Fruit fly (Drosophila melanogaster) whole organism, embryonic: ENCODE measurements around the gene CG7512.

Source experiments
- CG11456 ChIP-seq: fragments of 200-800 bp; sonication (Bioruptor generic); IDR thresholded peaks from 3 replicates; pipeline ENCODE4 v1.3.6; 2022; ENCODE audit warnings: missing biosample characterization, missing genetic modification characterization
- CG12659 ChIP-seq: fragments of 200-800 bp; sonication (Bioruptor generic); optimal IDR thresholded peaks from 3 replicates; lab custom pipeline; 2017; ENCODE audit warnings: mild to moderate bottlenecking, missing biosample characterization, missing genetic modification reagents, missing genetic modification characterization
- CG12942 ChIP-seq: fragments of 200-800 bp; sonication (Bioruptor generic); optimal IDR thresholded peaks from 3 replicates; lab custom pipeline; 2016; ENCODE audit warnings: missing biosample characterization, missing genetic modification characterization
- CG13296 ChIP-seq: fragments of 200-800 bp; sonication (Bioruptor generic); optimal IDR thresholded peaks from 3 replicates; lab custom pipeline; 2018; ENCODE audit warnings: missing biosample characterization, mild to moderate bottlenecking, missing genetic modification characterization
- CG1529 ChIP-seq: fragments of 200-800 bp; sonication (Bioruptor generic); optimal IDR thresholded peaks from 3 replicates; lab custom pipeline; 2018; ENCODE audit warnings: missing biosample characterization, missing genetic modification characterization
- CG15601 ChIP-seq: fragments of 200-800 bp; sonication (Bioruptor generic); optimal IDR thresholded peaks from 3 replicates; lab custom pipeline; 2019; ENCODE audit warnings: missing biosample characterization, mild to moderate bottlenecking, missing genetic modification characterization, moderate library complexity
- CG17385 ChIP-seq: fragments of 200-800 bp; sonication (Bioruptor generic); optimal IDR thresholded peaks from 3 replicates; lab custom pipeline; 2018; ENCODE audit warnings: missing biosample characterization, mild to moderate bottlenecking, missing genetic modification characterization
- CG18262 ChIP-seq: fragments of 200-800 bp; optimal IDR thresholded peaks from 3 replicates; lab custom pipeline; 2019; ENCODE audit warnings: missing biosample characterization, mild to moderate bottlenecking, missing genetic modification characterization, moderate library complexity
- CG18619 ChIP-seq: fragments of 200-800 bp; sonication (Bioruptor generic); optimal IDR thresholded peaks from 3 replicates; lab custom pipeline; 2017; ENCODE audit warnings: missing biosample characterization, mild to moderate bottlenecking, missing genetic modification characterization
- CG3281 ChIP-seq: fragments of 200-800 bp; sonication (Bioruptor generic); optimal IDR thresholded peaks from 3 replicates; lab custom pipeline; 2017; ENCODE audit warnings: missing biosample characterization, mild to moderate bottlenecking, missing genetic modification characterization
- CG33557 ChIP-seq: fragments of 200-800 bp; sonication (Bioruptor generic); optimal IDR thresholded peaks from 2 replicates; lab custom pipeline; 2019; ENCODE audit warnings: missing biosample characterization, mild to moderate bottlenecking, missing genetic modification characterization, moderate library complexity
- CG3407 ChIP-seq: fragments of 200-800 bp; sonication (Bioruptor generic); optimal IDR thresholded peaks from 2 replicates; lab custom pipeline; 2018; ENCODE audit warnings: missing biosample characterization, mild to moderate bottlenecking, missing genetic modification characterization
- CG4854 ChIP-seq: fragments of 200-800 bp; sonication (Bioruptor generic); optimal IDR thresholded peaks from 2 replicates; lab custom pipeline; 2016; ENCODE audit warnings: missing biosample characterization, missing genetic modification characterization, inconsistent platforms
- CG6813 ChIP-seq: fragments of 200-800 bp; sonication (Bioruptor generic); optimal IDR thresholded peaks from 2 replicates; lab custom pipeline; 2017; ENCODE audit warnings: missing biosample characterization, missing genetic modification characterization, mild to moderate bottlenecking, moderate library complexity, missing genetic modification reagents
- CG9817 ChIP-seq: fragments of 200-800 bp; sonication (Bioruptor generic); optimal IDR thresholded peaks from 2 replicates; lab custom pipeline; 2018; ENCODE audit warnings: missing biosample characterization, mild to moderate bottlenecking, missing genetic modification characterization, moderate library complexity
- CHES-1-like ChIP-seq: fragments of 200-800 bp; sonication (Bioruptor generic); optimal IDR thresholded peaks from 2 replicates; lab custom pipeline; 2016; ENCODE audit warnings: missing biosample characterization, missing genetic modification characterization
- CoRest ChIP-seq: fragments of 200-800 bp; sonication (Bioruptor generic); optimal IDR thresholded peaks from 3 replicates; lab custom pipeline; 2018; ENCODE audit warnings: missing biosample characterization, mild to moderate bottlenecking, missing genetic modification characterization, moderate library complexity
- E2f2 ChIP-seq: fragments of 200-800 bp; sonication (Bioruptor generic); IDR thresholded peaks from 2 replicates; pipeline ENCODE4 v1.3.6; 2022; ENCODE audit warnings: missing biosample characterization, missing genetic modification characterization
- Ets65A ChIP-seq: fragments of 200-800 bp; sonication (Bioruptor generic); peaks from one replicate; lab custom pipeline; 2016; ENCODE audit warnings: missing biosample characterization, missing genetic modification characterization
- HLHmδ ChIP-seq: fragments of 200-800 bp; sonication (Bioruptor generic); optimal IDR thresholded peaks from 2 replicates; lab custom pipeline; 2018; ENCODE audit warnings: missing biosample characterization, mild to moderate bottlenecking, missing genetic modification characterization, moderate library complexity
- Jarid2 ChIP-seq: fragments of 200-800 bp; sonication (Bioruptor generic); optimal IDR thresholded peaks from 3 replicates; lab custom pipeline; 2017; ENCODE audit warnings: mild to moderate bottlenecking, missing biosample characterization, missing genetic modification reagents, missing genetic modification characterization
- MTF-1 ChIP-seq: fragments of 200-800 bp; sonication (Bioruptor generic); optimal IDR thresholded peaks from 2 replicates; lab custom pipeline; 2018; ENCODE audit warnings: missing biosample characterization, mild to moderate bottlenecking, missing genetic modification characterization, borderline replicate concordance
- Meics ChIP-seq: fragments of 200-800 bp; sonication (Bioruptor generic); optimal IDR thresholded peaks from 2 replicates; lab custom pipeline; 2017; ENCODE audit warnings: missing biosample characterization, mild to moderate bottlenecking, missing genetic modification characterization
- Nf-YC ChIP-seq: fragments of 200-800 bp; optimal IDR thresholded peaks from 3 replicates; lab custom pipeline; 2019; ENCODE audit warnings: missing biosample characterization, mild to moderate bottlenecking, missing genetic modification characterization, moderate library complexity
- Trl ChIP-seq, 3 experiments: fragments of >200 bp in 2 of 3; fragments of 200-800 bp in 1 of 3; sonication (Bioruptor generic) in 1 of 3; optimal IDR thresholded peaks; 2 replicates in 1 of 3; 3 replicates in 2 of 3; lab custom pipeline; 2016 to 2017; ENCODE audit warnings: missing biosample characterization in 1 of 3, missing genetic modification characterization in 1 of 3
- Xrp1 ChIP-seq: fragments of 200-800 bp; sonication (Bioruptor generic); IDR thresholded peaks from 2 replicates; pipeline ENCODE4 v1.3.6; 2022; ENCODE audit warnings: missing biosample characterization, missing genetic modification characterization
- bab2 ChIP-seq: fragments of 200-800 bp; sonication (Bioruptor generic); optimal IDR thresholded peaks from 2 replicates; lab custom pipeline; 2016; ENCODE audit warnings: missing biosample characterization, missing genetic modification characterization
- bsh ChIP-seq, 2 experiments: fragments of 200-800 bp; sonication (Bioruptor generic); optimal IDR thresholded peaks; 2 replicates each; lab custom pipeline; 2017 to 2018; ENCODE audit warnings: mild to moderate bottlenecking in 2 of 2, missing biosample characterization in 2 of 2, missing genetic modification characterization in 2 of 2, moderate library complexity in 1 of 2
- cato ChIP-seq: fragments of 200-800 bp; sonication (Bioruptor generic); optimal IDR thresholded peaks from 2 replicates; lab custom pipeline; 2016; ENCODE audit warnings: missing biosample characterization, missing genetic modification characterization, borderline replicate concordance
- caup ChIP-seq: fragments of 200-800 bp; sonication (Bioruptor generic); optimal IDR thresholded peaks from 3 replicates; lab custom pipeline; 2017; ENCODE audit warnings: missing biosample characterization, mild to moderate bottlenecking, missing genetic modification characterization, moderate library complexity; ENCODE audit not compliant: severe bottlenecking
- chm ChIP-seq: fragments of 200-800 bp; sonication (Bioruptor generic); IDR thresholded peaks from 2 replicates; pipeline ENCODE4 v1.3.6; 2022; ENCODE audit warnings: missing biosample characterization, missing genetic modification characterization
- ci ChIP-seq: fragments of 200-800 bp; sonication (Bioruptor generic); IDR thresholded peaks from 3 replicates; pipeline ENCODE4 v1.3.6; 2022; ENCODE audit warnings: missing biosample characterization, missing genetic modification characterization
- cwo ChIP-seq: fragments of 200-800 bp; sonication (Bioruptor generic); optimal IDR thresholded peaks from 3 replicates; lab custom pipeline; 2017; ENCODE audit warnings: missing biosample characterization, missing genetic modification characterization, mild to moderate bottlenecking, moderate library complexity, missing genetic modification reagents
- dmrt11E ChIP-seq: fragments of 200-800 bp; sonication (Bioruptor generic); optimal IDR thresholded peaks from 3 replicates; lab custom pipeline; 2018; ENCODE audit warnings: missing biosample characterization, mild to moderate bottlenecking, missing genetic modification characterization, moderate library complexity
- eve ChIP-seq, 2 experiments: fragments of >200 bp; optimal IDR thresholded peaks; 2 replicates each; lab custom pipeline; 2017; ENCODE audit warnings: missing biosample characterization in 2 of 2, missing genetic modification characterization in 2 of 2
- fd3F ChIP-seq: fragments of 200-800 bp; sonication (Bioruptor generic); optimal IDR thresholded peaks from 2 replicates; lab custom pipeline; 2018; ENCODE audit warnings: missing biosample characterization, mild to moderate bottlenecking, missing genetic modification characterization, moderate library complexity
- fu2 ChIP-seq: fragments of 200-800 bp; sonication (Bioruptor generic); optimal IDR thresholded peaks from 2 replicates; lab custom pipeline; 2016; ENCODE audit warnings: missing biosample characterization, missing genetic modification characterization
- gcm ChIP-seq: fragments of 200-800 bp; sonication (Bioruptor generic); optimal IDR thresholded peaks from 2 replicates; lab custom pipeline; 2019; ENCODE audit warnings: missing biosample characterization, mild to moderate bottlenecking, missing genetic modification characterization, moderate library complexity
- grau ChIP-seq: fragments of 200-800 bp; optimal IDR thresholded peaks from 3 replicates; lab custom pipeline; 2019; ENCODE audit warnings: missing biosample characterization, mild to moderate bottlenecking, missing genetic modification characterization, moderate library complexity
- gsb-n ChIP-seq: fragments of 200-800 bp; sonication (Bioruptor generic); optimal IDR thresholded peaks from 3 replicates; lab custom pipeline; 2018; ENCODE audit warnings: missing biosample characterization, mild to moderate bottlenecking, missing genetic modification characterization
- lab ChIP-seq: fragments of 200-800 bp; sonication (Bioruptor generic); optimal IDR thresholded peaks from 3 replicates; lab custom pipeline; 2017; ENCODE audit warnings: missing biosample characterization, missing genetic modification characterization, mild to moderate bottlenecking, moderate library complexity, missing genetic modification reagents
- lola ChIP-seq, 3 experiments: fragments of >200 bp in 2 of 3; fragments of 200-800 bp in 1 of 3; sonication (Bioruptor generic) in 1 of 3; optimal IDR thresholded peaks; 2 replicates each; lab custom pipeline; 2017 to 2019; ENCODE audit warnings: missing biosample characterization in 3 of 3, missing genetic modification characterization in 3 of 3, mild to moderate bottlenecking in 1 of 3, moderate library complexity in 1 of 3
- mam ChIP-seq: fragments of 200-800 bp; sonication (Bioruptor generic); optimal IDR thresholded peaks from 3 replicates; lab custom pipeline; 2016; ENCODE audit warnings: missing biosample characterization, missing genetic modification characterization
- nau ChIP-seq: fragments of 200-800 bp; sonication (Bioruptor generic); optimal IDR thresholded peaks from 3 replicates; lab custom pipeline; 2017; ENCODE audit warnings: missing biosample characterization, mild to moderate bottlenecking, missing genetic modification characterization, missing genetic modification reagents
- nerfin-1 ChIP-seq: fragments of 200-800 bp; sonication (Bioruptor generic); optimal IDR thresholded peaks from 3 replicates; lab custom pipeline; 2019; ENCODE audit warnings: missing biosample characterization, mild to moderate bottlenecking, missing genetic modification characterization, moderate library complexity
- pb ChIP-seq: fragments of 200-800 bp; sonication (Bioruptor generic); optimal IDR thresholded peaks from 3 replicates; lab custom pipeline; 2016; ENCODE audit warnings: missing biosample characterization, missing genetic modification characterization
- sug ChIP-seq: fragments of 200-800 bp; optimal IDR thresholded peaks from 2 replicates; lab custom pipeline; 2019; ENCODE audit warnings: missing biosample characterization, mild to moderate bottlenecking, missing genetic modification characterization, moderate library complexity
- twi ChIP-seq: fragments of 200-800 bp; optimal IDR thresholded peaks from 2 replicates; lab custom pipeline; 2019; ENCODE audit warnings: missing biosample characterization, mild to moderate bottlenecking, missing genetic modification characterization, moderate library complexity

The CG7512 gene

DNA sequence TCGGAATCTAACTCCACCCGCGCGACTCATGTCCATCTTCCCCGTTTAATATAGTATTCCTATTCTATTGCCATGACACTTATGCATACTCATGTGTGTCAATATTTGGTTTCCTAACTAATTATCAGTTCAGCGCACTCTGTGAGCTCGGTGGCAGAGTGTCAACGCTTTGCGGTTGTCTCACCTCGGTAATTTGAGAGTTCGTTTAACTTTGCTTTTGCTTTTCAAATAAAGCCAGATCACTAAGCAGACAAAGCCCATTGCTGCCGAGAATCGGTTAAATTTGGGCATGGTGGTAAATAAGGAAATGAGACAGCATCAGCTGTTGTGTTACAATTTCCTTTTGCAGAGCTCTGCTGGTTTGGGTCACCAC is 26.8 kb downstream of the CG7512 start (continued):
- TF ChIP-seq CG18619 (GFP tag; lab: Kevin White, UChicago) (peak; percentile 25), dmrt11E (tag; lab: Kevin White, UChicago) (peak; percentile 40), sug (tag; lab: Kevin White, UChicago) (peak; percentile 16), CG11456 (GFP tag; lab: Robert Waterston, UW) (0 out of 3 replicates have a peak, but pooled peaks have one; percentile 43), gsb-n (tag; lab: Kevin White, UChicago) (peak; percentile 55), grau (tag; lab: Kevin White, UChicago) (peak; percentile 1), fd3F (GFP tag; lab: Kevin White, UChicago) (peak; percentile 3), CoRest (tag; lab: Kevin White, UChicago) (peak; percentile 5), mam (GFP tag; lab: Kevin White, UChicago) (no peak), CG12942 (GFP tag; lab: Kevin White, UChicago) (peak; percentile 11), CG12659 (GFP tag; lab: Kevin White, UChicago) (peak; percentile 13), CG15601 (peak; percentile 72), pb (GFP tag; lab: Kevin White, UChicago) (no peak), fu2 (GFP tag; lab: Kevin White, UChicago) (no peak), cato (no peak), CG9817 (no peak), Meics (peak; percentile 31), E2f2 (GFP tag; lab: Robert Waterston, UW) (peak; percentile 15; the same call in 1 of the 2 replicates), CG17385 (peak; percentile 17), gcm (peak; percentile 7), CG1529 (GFP tag; lab: Kevin White, UChicago) (peak; percentile 37), bab2 (peak; percentile 10), lola (GFP tag; optimal IDR thresholded peaks at IDR 0.05; lab: Kevin White, UChicago) (peak in 1 of 3 experiments; percentile 12), MTF-1 (GFP tag; lab: Kevin White, UChicago) (peak; percentile 5), nerfin-1 (tag; lab: Kevin White, UChicago) (peak; percentile 8), bsh (GFP tag; optimal IDR thresholded peaks at IDR 0.05; lab: Kevin White, UChicago) (peak in 1 of 2 experiments; percentile 54), twi (tag; lab: Kevin White, UChicago) (no peak), Ets65A (GFP tag; lab: Kevin White, UChicago) (no peak), CHES-1-like (peak; percentile 8), CG3407 (GFP tag; lab: Kevin White, UChicago) (peak; percentile 63), HLHmδ (GFP tag; lab: Kevin White, UChicago) (peak; percentile 68), CG6813 (peak; percentile 42), CG3281 (GFP tag; lab: Kevin White, UChicago) (peak; percentile 36), CG18262 (peak; percentile 20), cwo (GFP tag; lab: Kevin White, UChicago) (no peak), Jarid2 (GFP tag; lab: Kevin White, UChicago) (peak; percentile 3), lab (GFP tag; lab: Kevin White, UChicago) (peak; percentile 69), ci (GFP tag; lab: Robert Waterston, UW) (peak; percentile 52; the same call in 2 of the 3 replicates), eve (GFP tag; optimal IDR thresholded peaks at IDR 0.05; lab: Kevin White, UChicago) (peak in 1 of 2 experiments; percentile 16), nau (GFP tag; lab: Kevin White, UChicago) (peak; percentile 64), chm (GFP tag; lab: Robert Waterston, UW) (0 out of 2 replicates have a peak, but pooled peaks have one; percentile 11), CG4854 (GFP tag; lab: Kevin White, UChicago) (peak; percentile 2), Xrp1 (GFP tag; lab: Robert Waterston, UW) (peak; percentile 54; the same call in 1 of the 2 replicates), caup (GFP tag; lab: Kevin White, UChicago) (peak; percentile 43), CG13296 (GFP tag; lab: Kevin White, UChicago) (peak; percentile 55), Nf-YC (peak; percentile 21), Trl (optimal IDR thresholded peaks at IDR 0.05; lab: Kevin White, UChicago) (no peak), Trl (GFP tag; optimal IDR thresholded peaks at IDR 0.05; lab: Kevin White, UChicago) (peak; percentile 17), CG33557 (GFP tag; lab: Kevin White, UChicago) (peak; percentile 64)
